Worm (Caenorhabditis elegans): ENCODE results near the gene nop-1.

- no peak for TF ChIP-seq ceh-82 (tag; optimal IDR thresholded peaks at IDR 0.05)
- no peak for TF ChIP-seq skn-1 (tag; optimal IDR thresholded peaks at IDR 0.05)
- no peak for TF ChIP-seq lin-39 (tag; optimal IDR thresholded peaks at IDR 0.05)
Measured at ce11 chrIII:5959049-5959448, 527 bp downstream of the nop-1 start.

All from whole organism, L2 larva.